Worm (Caenorhabditis elegans) whole organism, early embryonic: Measurements from ENCODE around the gene Y40C5A.4.
A peak's percentile ranks its signal among the peaks of the same experiment; 100 is the strongest.
"Not testable (repeated sequence)": the region's sequence is repeated elsewhere in the genome, so short reads cannot be mapped to it uniquely, and the experiment has no call there.

Experiments used
- B0310.2 ChIP-seq: sonication (generic microtip); optimal IDR thresholded peaks from 2 replicates; lab custom pipeline; 2016; ENCODE audit warnings: mild to moderate bottlenecking, missing genetic modification characterization, missing compliant biosample characterization
- F13C5.2 ChIP-seq: sonication (generic microtip); optimal IDR thresholded peaks from 2 replicates; lab custom pipeline; 2017; ENCODE audit warnings: mild to moderate bottlenecking, missing genetic modification characterization, inconsistent platforms, missing compliant biosample characterization
- aly-1 ChIP-seq: sonication (generic microtip); optimal IDR thresholded peaks from 2 replicates; lab custom pipeline; 2016; ENCODE audit warnings: missing genetic modification characterization, missing compliant biosample characterization
- ama-1 ChIP-seq: fragments of 150-350 bp; optimal IDR thresholded peaks from 2 replicates; lab custom pipeline; 2014
- ceh-13 ChIP-seq: fragments of 200-800 bp; sonication (Bioruptor generic); optimal IDR thresholded peaks from 2 replicates; lab custom pipeline; 2018; ENCODE audit warnings: mild to moderate bottlenecking, missing genetic modification characterization, missing compliant biosample characterization
- ceh-36 ChIP-seq: sonication (generic microtip); optimal IDR thresholded peaks from 2 replicates; lab custom pipeline; 2016; ENCODE audit warnings: missing genetic modification characterization, inconsistent platforms, missing compliant biosample characterization
- ets-7 ChIP-seq: sonication (generic microtip); optimal IDR thresholded peaks from 2 replicates; lab custom pipeline; 2016; ENCODE audit warnings: missing genotype, missing genetic modification characterization, missing compliant biosample characterization
- flt-1 ChIP-seq: fragments of 200-800 bp; sonication (Bioruptor generic); IDR thresholded peaks from 2 replicates; pipeline ENCODE4 v1.3.6; 2022; ENCODE audit warnings: missing genetic modification characterization, missing compliant biosample characterization
- hmbx-1 ChIP-seq: sonication (generic microtip); optimal IDR thresholded peaks from 2 replicates; lab custom pipeline; 2016; ENCODE audit warnings: mild to moderate bottlenecking, missing genetic modification characterization, missing compliant biosample characterization
- hmg-4 ChIP-seq: fragments of 200-800 bp; sonication (Bioruptor generic); optimal IDR thresholded peaks from 2 replicates; lab custom pipeline; 2018; ENCODE audit warnings: mild to moderate bottlenecking, missing genetic modification characterization, missing compliant biosample characterization
- hnd-1 ChIP-seq: sonication (generic microtip); optimal IDR thresholded peaks from 2 replicates; lab custom pipeline; 2016; ENCODE audit warnings: missing genetic modification characterization, missing compliant biosample characterization
- pes-1 ChIP-seq: fragments of 200-800 bp; sonication (Bioruptor generic); IDR thresholded peaks from 2 replicates; pipeline ENCODE4 v1.3.6; 2022; ENCODE audit warnings: missing genetic modification reagents, missing genetic modification characterization, missing compliant biosample characterization
- scrt-1 ChIP-seq: fragments of 200-800 bp; sonication (Bioruptor generic); IDR thresholded peaks from 2 replicates; pipeline ENCODE4 v1.3.6; 2022; ENCODE audit warnings: missing genetic modification characterization, missing compliant biosample characterization
- sea-1 ChIP-seq: fragments of 200-800 bp; sonication (Bioruptor generic); conservative IDR thresholded peaks from 2 replicates; pipeline ENCODE4 v1.3.6; 2022; ENCODE audit warnings: missing genetic modification characterization, missing compliant biosample characterization
- tbx-11 ChIP-seq: fragments of 200-800 bp; sonication (Bioruptor generic); IDR thresholded peaks from 2 replicates; pipeline ENCODE4 v1.3.6; 2022; ENCODE audit warnings: missing genetic modification characterization, missing compliant biosample characterization
- tbx-37 ChIP-seq: fragments of 200-800 bp; sonication (Bioruptor generic); conservative IDR thresholded peaks from 2 replicates; pipeline ENCODE4 v1.3.6; 2022; ENCODE audit warnings: missing genetic modification reagents, missing genetic modification characterization, missing compliant biosample characterization
- tra-4 ChIP-seq: sonication (generic microtip); optimal IDR thresholded peaks from 2 replicates; lab custom pipeline; 2017; ENCODE audit warnings: missing genetic modification characterization, missing compliant biosample characterization

The Y40C5A.4 gene

ce11 chrIV:7386835-7387551 lies 22.1 kb upstream of the Y40C5A.4 start:
- TF ChIP-seq tbx-37 (GFP tag; lab: Robert Waterston, UW) (no peak), F13C5.2 (tag; lab: Kevin White, UChicago) (peak; percentile 46), sea-1 (GFP tag; lab: Robert Waterston, UW) (no peak)

DNA sequence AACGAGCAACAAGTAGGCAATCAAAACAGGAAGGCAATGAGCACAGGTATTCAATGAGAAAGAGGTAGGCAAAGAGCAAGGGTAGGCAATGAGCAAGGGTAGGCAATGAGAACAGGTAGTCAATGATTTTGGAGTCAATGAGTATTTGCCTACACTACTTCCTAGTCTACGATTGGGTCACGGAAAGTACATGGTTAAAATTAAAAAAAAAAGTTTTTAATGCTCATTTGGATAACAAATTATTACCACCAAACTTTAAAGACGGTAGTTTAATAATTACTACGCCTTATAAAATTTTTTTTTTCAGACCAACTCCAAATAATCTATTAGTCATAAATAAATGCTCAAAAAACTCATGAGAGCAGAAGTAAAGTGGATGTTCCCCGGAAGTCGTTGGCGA lies 16.8 kb upstream of the Y40C5A.4 start, which contains the start of gene ptp-8:
Gene ptp-8 (plus strand): TSS at position 301 of the 400 bp plus-strand sequence.
- TF ChIP-seq sea-1 (GFP tag; lab: Robert Waterston, UW) (no peak), tbx-11 (GFP tag; lab: Robert Waterston, UW) (no peak), aly-1 (no peak), scrt-1 (GFP tag; lab: Robert Waterston, UW) (no peak), flt-1 (GFP tag; lab: Robert Waterston, UW) (no peak), tbx-37 (GFP tag; lab: Robert Waterston, UW) (no peak), ama-1 (lab: Kevin White, UChicago) (no peak), ceh-13 (GFP tag; lab: Kevin White, UChicago) (no peak), F13C5.2 (tag; lab: Kevin White, UChicago) (no peak), hmg-4 (no peak)

DNA sequence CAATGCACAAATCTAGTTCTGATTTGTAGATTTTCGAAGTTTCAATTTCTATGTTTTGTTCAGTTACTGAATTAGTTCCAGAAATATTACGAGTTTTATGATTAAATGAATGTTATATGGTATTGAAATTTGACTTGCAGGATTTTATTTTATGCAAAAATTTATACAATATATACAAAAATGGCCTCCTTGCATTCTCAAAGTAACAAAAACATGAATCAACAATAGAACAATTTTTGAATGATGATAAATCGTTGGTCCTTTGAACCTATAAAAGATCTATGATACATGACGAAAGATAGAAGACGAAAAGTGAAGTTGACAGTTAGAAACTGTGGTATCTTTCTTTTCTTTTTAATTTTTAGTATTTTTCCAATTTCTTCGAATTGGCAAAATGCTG lies 11.6 kb upstream of the Y40C5A.4 start, which contains the start of gene T12B3.2:
Gene T12B3.2 (plus strand): TSS at position 301 of the 400 bp plus-strand sequence.
- TF ChIP-seq aly-1 (no peak), hnd-1 (tag; lab: Kevin White, UChicago) (no peak), F13C5.2 (tag; lab: Kevin White, UChicago) (no peak), ama-1 (lab: Kevin White, UChicago) (no peak), pes-1 (GFP tag; lab: Robert Waterston, UW) (no peak), B0310.2 (tag; lab: Kevin White, UChicago) (no peak), flt-1 (GFP tag; lab: Robert Waterston, UW) (no peak), hmbx-1 (tag; lab: Kevin White, UChicago) (no peak), ceh-36 (tag; lab: Kevin White, UChicago) (no peak), tra-4 (no peak), ceh-13 (GFP tag; lab: Kevin White, UChicago) (no peak), sea-1 (GFP tag; lab: Robert Waterston, UW) (no peak), tbx-11 (GFP tag; lab: Robert Waterston, UW) (no peak), ets-7 (tag; lab: Kevin White, UChicago) (no peak)

DNA sequence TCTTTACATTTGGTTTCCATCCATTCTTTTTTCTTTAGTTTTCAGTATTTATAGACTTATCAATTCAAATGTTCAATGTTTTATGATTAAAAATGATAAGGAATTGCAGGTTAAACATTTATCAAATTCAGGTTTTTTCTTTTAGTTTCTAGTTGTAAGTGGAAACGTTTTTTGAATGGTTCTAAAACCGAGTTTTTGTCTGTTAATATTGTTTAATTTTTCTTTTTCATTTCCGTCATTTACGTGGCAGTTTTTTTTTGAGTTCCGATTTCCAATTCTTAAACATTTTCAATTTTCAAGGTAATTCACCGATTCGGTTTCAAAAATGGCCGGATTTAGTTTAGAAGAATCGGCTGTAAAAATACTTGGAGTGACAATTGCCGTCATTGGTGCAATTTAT lies 9.9 kb upstream of the Y40C5A.4 start, which contains the start of gene T12B3.3:
Gene T12B3.3 (plus strand): TSS at position 301 of the 400 bp plus-strand sequence.
- not testable (repeated sequence) for TF ChIP-seq hmbx-1 (tag; lab: Kevin White, UChicago); ama-1 (lab: Kevin White, UChicago); ets-7 (tag; lab: Kevin White, UChicago)

- no peak for TF ChIP-seq hnd-1 (tag; lab: Kevin White, UChicago)
- no peak for TF ChIP-seq tra-4
- no peak for TF ChIP-seq flt-1 (GFP tag; lab: Robert Waterston, UW)
- no peak for TF ChIP-seq ceh-36 (tag; lab: Kevin White, UChicago)
- no peak for TF ChIP-seq ama-1 (lab: Kevin White, UChicago)
- TF ChIP-seq B0310.2 (tag; lab: Kevin White, UChicago) = no peak
- TF ChIP-seq tbx-37 (GFP tag; lab: Robert Waterston, UW) = no peak
- TF ChIP-seq ets-7 (tag; lab: Kevin White, UChicago) = no peak
- no peak for TF ChIP-seq scrt-1 (GFP tag; lab: Robert Waterston, UW)
- no peak for TF ChIP-seq ceh-13 (GFP tag; lab: Kevin White, UChicago)
- TF ChIP-seq sea-1 (GFP tag; lab: Robert Waterston, UW) = no peak
- TF ChIP-seq hmg-4 = no peak
Measured at ce11 chrIV:7346751-7347150, 18.2 kb downstream of the Y40C5A.4 start, which contains the start of gene daf-42. daf-42 (minus strand) TSS chrIV:7346851.

- TF ChIP-seq ama-1 (lab: Kevin White, UChicago) (no peak), hmg-4 (no peak), sea-1 (GFP tag; lab: Robert Waterston, UW) (no peak; the same call in 1 of the 2 replicates), pes-1 (GFP tag; lab: Robert Waterston, UW) (no peak), F13C5.2 (tag; lab: Kevin White, UChicago) (no peak), tra-4 (no peak), flt-1 (GFP tag; lab: Robert Waterston, UW) (peak; percentile 38; the same call in 1 of the 2 replicates), tbx-37 (GFP tag; lab: Robert Waterston, UW) (no peak), hnd-1 (tag; lab: Kevin White, UChicago) (no peak), ceh-13 (GFP tag; lab: Kevin White, UChicago) (no peak), tbx-11 (GFP tag; lab: Robert Waterston, UW) (0 out of 2 replicates have a peak, but pooled peaks have one; percentile 51)
Measured at ce11 chrIV:7344020-7344419, 20.9 kb downstream of the Y40C5A.4 start.

ce11 chrIV:7342144-7342543 lies 22.8 kb downstream of the Y40C5A.4 start:
- no peak for TF ChIP-seq ceh-13 (GFP tag; lab: Kevin White, UChicago)
- TF ChIP-seq flt-1 (GFP tag; lab: Robert Waterston, UW) = no peak
- TF ChIP-seq scrt-1 (GFP tag; lab: Robert Waterston, UW) = no peak
- no peak for TF ChIP-seq ceh-36 (tag; lab: Kevin White, UChicago)
- no peak for TF ChIP-seq hmbx-1 (tag; lab: Kevin White, UChicago)
- no peak for TF ChIP-seq hmg-4
- TF ChIP-seq tra-4 = no peak
- no peak for TF ChIP-seq hnd-1 (tag; lab: Kevin White, UChicago)
- TF ChIP-seq pes-1 (GFP tag; lab: Robert Waterston, UW) = no peak
- TF ChIP-seq ets-7 (tag; lab: Kevin White, UChicago) = no peak
